Fruit fly (Drosophila melanogaster): ENCODE measurements around the gene Rab11.
A peak's percentile ranks its signal among the peaks of the same experiment; 100 is the strongest.

Gene Rab11

DNA sequence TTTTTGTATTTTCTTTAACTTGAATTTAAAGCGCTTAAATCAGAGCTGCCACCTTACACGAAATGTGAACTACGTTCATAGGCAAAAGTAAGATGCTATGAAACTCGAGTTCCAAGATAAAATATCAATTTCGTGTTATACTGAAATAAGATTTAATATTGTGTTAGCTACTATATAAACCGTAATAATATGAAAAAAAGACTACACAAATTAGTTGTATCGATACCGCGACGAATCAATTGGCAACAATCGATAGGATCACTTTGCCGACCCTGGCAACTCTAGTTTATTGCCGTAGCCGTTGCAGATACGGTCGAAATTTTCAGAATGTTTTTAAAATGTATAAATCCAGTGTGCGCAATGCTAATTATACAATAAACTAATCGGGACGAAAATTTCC, 29.2 kb downstream of the Rab11 start, which contains the start of gene SNF4Agamma (continued):
- TF ChIP-seq CG9437 (GFP tag; optimal IDR thresholded peaks at IDR 0.05) (no peak), Sry-δ (GFP tag; optimal IDR thresholded peaks at IDR 0.05) (peak; percentile 50), CG6765 (GFP tag; optimal IDR thresholded peaks at IDR 0.05) (no peak), CG7372 (GFP tag; IDR thresholded peaks at IDR 0.05) (no peak), CG12659 (GFP tag; optimal IDR thresholded peaks at IDR 0.05) (peak; percentile 44), ERR (GFP tag; optimal IDR thresholded peaks at IDR 0.05) (no peak), Gsc (GFP tag; IDR thresholded peaks at IDR 0.05) (no peak), CG14014 (GFP tag; IDR thresholded peaks at IDR 0.05) (no peak), CG12219 (GFP tag; optimal IDR thresholded peaks at IDR 0.05) (no peak), MBD-R2 (GFP tag; IDR thresholded peaks at IDR 0.05) (peak; percentile 36; the same call in 1 of the 2 replicates), emc (GFP tag; optimal IDR thresholded peaks at IDR 0.05) (no peak), Doc3 (GFP tag; IDR thresholded peaks at IDR 0.05; ENCODE audit: partially characterized antibody) (peak; percentile 81), lov (optimal IDR thresholded peaks at IDR 0.05) (no peak), lov (GFP tag; IDR thresholded peaks at IDR 0.05) (no peak), CG16813 (GFP tag; IDR thresholded peaks at IDR 0.05; ENCODE audit: partially characterized antibody) (peak; percentile 77), esg (GFP tag; conservative IDR thresholded peaks at IDR 0.05) (0 out of 2 replicates have a peak, but pooled peaks have one; percentile 16), CG17612 (GFP tag; IDR thresholded peaks at IDR 0.05) (no peak), bab2 (GFP tag; optimal IDR thresholded peaks at IDR 0.05) (peak; percentile 14), Deaf1 (tag; optimal IDR thresholded peaks at IDR 0.05) (no peak), Dip2 (GFP tag; IDR thresholded peaks at IDR 0.05) (no peak), Spps (tag; optimal IDR thresholded peaks at IDR 0.05) (no peak), grn (GFP tag; optimal IDR thresholded peaks at IDR 0.05) (peak; percentile 3), Blimp-1 (GFP tag; optimal IDR thresholded peaks at IDR 0.05) (peak; percentile 7), CG14860 (GFP tag; IDR thresholded peaks at IDR 0.05; ENCODE audit: partially characterized antibody) (peak; percentile 44; the same call in 2 of the 3 replicates), ato (GFP tag; IDR thresholded peaks at IDR 0.05; ENCODE audit: partially characterized antibody) (peak; percentile 9; the same call in 1 of the 2 replicates), CG10366 (GFP tag; IDR thresholded peaks at IDR 0.05) (peak; percentile 45; the same call in 1 of the 2 replicates), Nf-YC (tag; optimal IDR thresholded peaks at IDR 0.05) (peak; percentile 58), nerfin-2 (GFP tag; IDR thresholded peaks at IDR 0.05; ENCODE audit: partially characterized antibody) (no peak), ems (GFP tag; optimal IDR thresholded peaks at IDR 0.05) (peak; percentile 17), B-H2 (GFP tag; optimal IDR thresholded peaks at IDR 0.05) (peak; percentile 35), Rx (GFP tag; IDR thresholded peaks at IDR 0.05) (no peak), CG9817 (tag; optimal IDR thresholded peaks at IDR 0.05) (peak; percentile 45), sd (tag; optimal IDR thresholded peaks at IDR 0.05) (peak; percentile 3), HLH4C (GFP tag; IDR thresholded peaks at IDR 0.05; ENCODE audit: partially characterized antibody) (peak; percentile 53; the same call in 2 of the 3 replicates), CG2712 (tag; optimal IDR thresholded peaks at IDR 0.05) (peak; percentile 63), salm (tag; optimal IDR thresholded peaks at IDR 0.05) (no peak), pan (optimal IDR thresholded peaks at IDR 0.05) (no peak), pan (GFP tag; optimal IDR thresholded peaks at IDR 0.05 in 1 of 2, IDR thresholded peaks at IDR 0.05 in 1 of 2) (peak in 1 of 2 experiments; percentile 31), croc (GFP tag; conservative IDR thresholded peaks at IDR 0.05) (0 out of 3 replicates have a peak, but pooled peaks have one; percentile 19), CG2889 (GFP tag; IDR thresholded peaks at IDR 0.05) (no peak), kah (GFP tag; optimal IDR thresholded peaks at IDR 0.05) (no peak), GATAe (GFP tag; conservative IDR thresholded peaks at IDR 0.05) (0 out of 2 replicates have a peak, but pooled peaks have one; percentile 31), Stat92E (GFP tag; optimal IDR thresholded peaks at IDR 0.05) (no peak), CG9609 (GFP tag; optimal IDR thresholded peaks at IDR 0.05) (peak; percentile 24), Xrp1 (GFP tag; IDR thresholded peaks at IDR 0.05) (peak; percentile 16; the same call in 1 of the 2 replicates), bsh (GFP tag; optimal IDR thresholded peaks at IDR 0.05) (no peak), CG15514 (GFP tag; optimal IDR thresholded peaks at IDR 0.05) (peak; percentile 65), Dbx (GFP tag; IDR thresholded peaks at IDR 0.05) (0 out of 3 replicates have a peak, but pooled peaks have one; percentile 33), CG12104 (GFP tag; optimal IDR thresholded peaks at IDR 0.05) (no peak), fd102C (GFP tag; optimal IDR thresholded peaks at IDR 0.05) (no peak)

Data from whole organism, embryonic.